Fruit fly (Drosophila melanogaster): ENCODE data around the gene Task6.

The Task6 gene

DNA sequence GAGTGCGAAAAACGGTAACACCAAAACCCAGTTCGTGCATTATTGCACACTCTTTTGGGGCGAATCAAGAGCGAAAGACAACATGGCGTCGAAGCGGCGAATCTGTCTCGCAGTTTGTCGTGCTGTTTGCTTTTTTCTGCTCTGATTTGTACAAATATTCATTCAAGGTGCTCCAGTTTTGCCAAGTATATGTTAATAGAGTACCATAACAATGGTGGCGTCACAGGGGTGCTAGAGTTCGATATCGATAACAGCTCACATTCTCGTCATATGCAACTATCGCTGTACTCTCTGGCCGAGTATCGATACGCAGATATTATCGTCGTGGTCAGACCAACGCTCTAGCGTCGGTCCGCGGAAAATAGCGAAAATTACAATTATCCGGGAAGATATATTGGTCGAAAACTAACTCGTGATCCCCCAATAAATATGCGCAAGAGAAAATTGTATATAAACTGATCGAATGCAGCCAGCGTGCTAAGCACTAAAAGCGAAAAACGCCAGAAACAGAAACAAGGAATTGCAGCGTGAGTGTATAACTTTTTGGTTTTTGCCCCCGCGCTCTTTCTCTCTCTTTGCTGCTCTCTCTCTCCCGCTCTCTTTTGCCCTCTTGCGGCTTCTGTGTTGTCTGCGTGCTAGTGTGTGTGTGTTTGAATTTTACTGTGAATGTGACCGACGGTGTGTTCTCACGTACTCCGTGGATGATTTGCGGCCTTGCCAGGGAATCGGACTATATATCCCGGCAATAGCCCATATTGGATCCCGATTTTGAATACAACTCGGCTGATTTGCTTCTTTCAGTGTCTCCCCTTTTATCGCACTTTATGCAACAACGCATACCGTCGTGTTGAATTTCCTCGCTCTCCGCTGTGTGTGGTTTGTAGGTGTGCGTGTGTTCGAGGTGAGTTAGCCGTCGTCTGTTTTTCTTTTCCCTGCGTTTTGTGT lies 9.6 kb upstream of the Task6 start, which contains the start of gene flfl (continued):
- TF ChIP-seq CG12155 (GFP tag; optimal IDR thresholded peaks at IDR 0.05), result peak; percentile 18
- TF ChIP-seq ttk (GFP tag; IDR thresholded peaks at IDR 0.05), result no peak
- peak; percentile 37 for TF ChIP-seq CG7928 (GFP tag; optimal IDR thresholded peaks at IDR 0.05)
- TF ChIP-seq fru (optimal IDR thresholded peaks at IDR 0.05), result no peak
- peak; percentile 98 for TF ChIP-seq CG2116 (GFP tag; optimal IDR thresholded peaks at IDR 0.05)
- TF ChIP-seq HLH54F (GFP tag; optimal IDR thresholded peaks at IDR 0.05), result peak; percentile 11
- TF ChIP-seq D (optimal IDR thresholded peaks at IDR 0.05), result peak; percentile 26
- TF ChIP-seq D (GFP tag; optimal IDR thresholded peaks at IDR 0.05), result no peak
- peak; percentile 75 for TF ChIP-seq CG17186 (GFP tag; optimal IDR thresholded peaks at IDR 0.05)
- TF ChIP-seq Sin3A (optimal IDR thresholded peaks at IDR 0.05), result peak; percentile 98
- TF ChIP-seq Hr3 (GFP tag; optimal IDR thresholded peaks at IDR 0.05), result no peak
- TF ChIP-seq Hsf (GFP tag; optimal IDR thresholded peaks at IDR 0.05), result peak; percentile 0
- no peak for TF ChIP-seq CG10147 (GFP tag; optimal IDR thresholded peaks at IDR 0.05)
- TF ChIP-seq dpn (GFP tag; optimal IDR thresholded peaks at IDR 0.05), result peak; percentile 6 to 26
- peak; percentile 47 for TF ChIP-seq CG30020 (tag; optimal IDR thresholded peaks at IDR 0.05)
- TF ChIP-seq chif (GFP tag; optimal IDR thresholded peaks at IDR 0.05), result no peak
- peak; percentile 78 for TF ChIP-seq sens (GFP tag)
- TF ChIP-seq Ada2b (GFP tag; IDR thresholded peaks at IDR 0.05), result no peak
- peak; percentile 37 for TF ChIP-seq CG7786 (GFP tag; optimal IDR thresholded peaks at IDR 0.05)
- TF ChIP-seq gcm (GFP tag; optimal IDR thresholded peaks at IDR 0.05), result peak; percentile 15
- no peak for TF ChIP-seq corto (GFP tag; optimal IDR thresholded peaks at IDR 0.05)
- TF ChIP-seq emc (GFP tag; optimal IDR thresholded peaks at IDR 0.05), result peak; percentile 28
- peak; percentile 18 for TF ChIP-seq CG33213 (GFP tag; optimal IDR thresholded peaks at IDR 0.05)
- peak; percentile 30 for TF ChIP-seq CG6813 (GFP tag; optimal IDR thresholded peaks at IDR 0.05)
- peak; percentile 82 for TF ChIP-seq CG10267 (tag; optimal IDR thresholded peaks at IDR 0.05)
- peak; percentile 49 for TF ChIP-seq Fer1 (GFP tag; optimal IDR thresholded peaks at IDR 0.05)
- TF ChIP-seq Rfx (GFP tag; IDR thresholded peaks at IDR 0.05), result no peak
- TF ChIP-seq Side (GFP tag; optimal IDR thresholded peaks at IDR 0.05), result peak; percentile 4
- peak; percentile 23 for TF ChIP-seq ftz-f1 (GFP tag; optimal IDR thresholded peaks at IDR 0.05)
- no peak for TF ChIP-seq CG5245 (GFP tag; optimal IDR thresholded peaks at IDR 0.05)
- TF ChIP-seq zen (tag; optimal IDR thresholded peaks at IDR 0.05), result no peak
- peak; percentile 1 for TF ChIP-seq CG33557 (GFP tag; optimal IDR thresholded peaks at IDR 0.05)
- TF ChIP-seq CTCF (GFP tag; optimal IDR thresholded peaks at IDR 0.05), result peak; percentile 22
- peak; percentile 50 for TF ChIP-seq nerfin-1 (tag; optimal IDR thresholded peaks at IDR 0.05)
- peak; percentile 54 for TF ChIP-seq CG34376 (GFP tag; optimal IDR thresholded peaks at IDR 0.05)
- no peak for TF ChIP-seq sqz (GFP tag; optimal IDR thresholded peaks at IDR 0.05)
- TF ChIP-seq CG9817 (tag; optimal IDR thresholded peaks at IDR 0.05), result peak; percentile 26
- TF ChIP-seq hkb (optimal IDR thresholded peaks at IDR 0.05), result no peak
- no peak for TF ChIP-seq hkb (GFP tag; IDR thresholded peaks at IDR 0.05)
- peak; percentile 61 for TF ChIP-seq sug (tag; optimal IDR thresholded peaks at IDR 0.05)
- TF ChIP-seq CG2120 (GFP tag; optimal IDR thresholded peaks at IDR 0.05), result peak; percentile 33
- TF ChIP-seq CG3163 (GFP tag; optimal IDR thresholded peaks at IDR 0.05), result peak; percentile 39
- TF ChIP-seq CG14710 (tag; optimal IDR thresholded peaks at IDR 0.05), result peak; percentile 53
- peak in 1 of 2 experiments; percentile 26 for TF ChIP-seq tll (GFP tag; optimal IDR thresholded peaks at IDR 0.05)
- peak; percentile 9 for TF ChIP-seq CG7556 (GFP tag; optimal IDR thresholded peaks at IDR 0.05)
- TF ChIP-seq CG1529 (GFP tag; optimal IDR thresholded peaks at IDR 0.05), result no peak
- TF ChIP-seq Myb (GFP tag; optimal IDR thresholded peaks at IDR 0.05), result peak; percentile 81
- TF ChIP-seq kah (GFP tag; optimal IDR thresholded peaks at IDR 0.05), result peak; percentile 12
- peak; percentile 7 for TF ChIP-seq Bdp1 (GFP tag; optimal IDR thresholded peaks at IDR 0.05)
- TF ChIP-seq CG10274 (GFP tag; optimal IDR thresholded peaks at IDR 0.05), result no peak
